Worm (Caenorhabditis elegans) whole organism, L4 larva: ENCODE data around the gene srh-218.

Experiments
- D1046.2 ChIP-seq: fragments of 200-800 bp; sonication (Bioruptor generic); IDR thresholded peaks from 2 replicates; pipeline ENCODE4 v1.3.6; 2022; ENCODE audit warnings: missing genetic modification characterization, missing compliant biosample characterization
- F10B5.3 ChIP-seq: sonication (generic microtip); optimal IDR thresholded peaks from 2 replicates; lab custom pipeline; 2016; ENCODE audit warnings: mild to moderate bottlenecking, missing genetic modification characterization, missing compliant biosample characterization
- F26F4.8 ChIP-seq: fragments of 200-800 bp; sonication (Bioruptor generic); conservative IDR thresholded peaks from 2 replicates; pipeline ENCODE4 v1.3.6; 2022; ENCODE audit warnings: missing genetic modification characterization, missing compliant biosample characterization
- F44E2.7 ChIP-seq: fragments of 200-800 bp; sonication (Bioruptor generic); IDR thresholded peaks from 2 replicates; pipeline ENCODE4 v2.1.2; 2022; ENCODE audit warnings: missing genetic modification characterization, missing compliant biosample characterization
- F49E8.2 ChIP-seq: sonication (generic microtip); optimal IDR thresholded peaks from 2 replicates; lab custom pipeline; 2016; ENCODE audit warnings: missing compliant biosample characterization, mild to moderate bottlenecking, missing genetic modification characterization, borderline replicate concordance
- Y48G9A.11 ChIP-seq: fragments of 200-800 bp; sonication (Bioruptor generic); IDR thresholded peaks from 2 replicates; pipeline ENCODE4 v1.3.6; 2022; ENCODE audit warnings: missing genetic modification reagents, missing genetic modification characterization, missing compliant biosample characterization
- Y5F2A.4 ChIP-seq: fragments of 200-800 bp; sonication (Bioruptor generic); optimal IDR thresholded peaks from 2 replicates; lab custom pipeline; 2018; ENCODE audit warnings: mild to moderate bottlenecking, missing genetic modification characterization, missing compliant biosample characterization
- ZK337.2 ChIP-seq: fragments of 200-800 bp; sonication (Bioruptor generic); IDR thresholded peaks from 2 replicates; pipeline ENCODE4 v1.3.6; 2022; ENCODE audit warnings: missing genetic modification reagents, missing genetic modification characterization, missing compliant biosample characterization
- aha-1 ChIP-seq: fragments of 150-350 bp; peaks from one replicate; lab custom pipeline; 2014; ENCODE audit warnings: missing biosample characterization, missing genetic modification characterization
- ceh-20 ChIP-seq: fragments of 200-800 bp; sonication (Bioruptor generic); IDR thresholded peaks from 2 replicates; pipeline ENCODE4 v1.3.6; 2022; ENCODE audit warnings: missing genetic modification reagents, missing genetic modification characterization, missing compliant biosample characterization
- daf-16 ChIP-seq, 3 experiments: sonication (generic microtip); optimal IDR thresholded peaks; 2 replicates each; lab custom pipeline; 2016 to 2017; ENCODE audit warnings: missing genetic modification characterization in 3 of 3, missing genetic modification reagents in 3 of 3, mild to moderate bottlenecking in 2 of 3, missing compliant biosample characterization in 2 of 3, missing biosample characterization in 1 of 3, moderate library complexity in 1 of 3
- dmd-6 ChIP-seq: fragments of 200-800 bp; sonication (Bioruptor generic); IDR thresholded peaks from 2 replicates; pipeline ENCODE4 v1.3.6; 2022; ENCODE audit warnings: missing genetic modification reagents, missing genetic modification characterization, missing compliant biosample characterization
- dmd-8 ChIP-seq: fragments of 200-800 bp; sonication (Bioruptor generic); IDR thresholded peaks from 2 replicates; pipeline ENCODE4 v1.3.6; 2022; ENCODE audit warnings: missing genetic modification characterization, missing compliant biosample characterization
- egl-43 ChIP-seq: fragments of 200-800 bp; sonication (Bioruptor generic); IDR thresholded peaks from 2 replicates; pipeline ENCODE4 v1.3.6; 2022; ENCODE audit warnings: missing genetic modification reagents, missing genetic modification characterization, missing compliant biosample characterization
- mdl-1 ChIP-seq, 2 experiments: fragments of 150-350 bp in 1 of 2; sonication (generic microtip) in 1 of 2; optimal IDR thresholded peaks; 2 replicates each; lab custom pipeline; 2014 to 2017; ENCODE audit warnings: missing biosample characterization in 2 of 2, missing genetic modification characterization in 2 of 2
- mes-2 ChIP-seq: sonication (generic microtip); optimal IDR thresholded peaks from 2 replicates; lab custom pipeline; 2016; ENCODE audit warnings: missing genotype, mild to moderate bottlenecking, missing genetic modification characterization, missing compliant biosample characterization; ENCODE audit not compliant: poor library complexity, severe bottlenecking
- nhr-10 ChIP-seq: fragments of 150-350 bp; optimal IDR thresholded peaks from 2 replicates; lab custom pipeline; 2014; ENCODE audit warnings: missing biosample characterization, missing genetic modification characterization
- nhr-76 ChIP-seq: fragments of 150-350 bp; optimal IDR thresholded peaks from 2 replicates; lab custom pipeline; 2014; ENCODE audit warnings: missing biosample characterization, missing genetic modification characterization
- php-3 ChIP-seq: fragments of 200-800 bp; sonication (Bioruptor generic); IDR thresholded peaks from 2 replicates; pipeline ENCODE4 v1.3.6; 2022; ENCODE audit warnings: missing genetic modification reagents, missing genetic modification characterization, missing compliant biosample characterization
- pqm-1 ChIP-seq: sonication (generic microtip); optimal IDR thresholded peaks from 2 replicates; lab custom pipeline; 2017; ENCODE audit warnings: missing biosample characterization, missing genetic modification characterization
- saeg-2 ChIP-seq: fragments of 200-800 bp; sonication (Bioruptor generic); IDR thresholded peaks from 2 replicates; pipeline ENCODE4 v1.3.6; 2022; ENCODE audit warnings: missing genetic modification reagents, missing genetic modification characterization, missing compliant biosample characterization
- set-16 ChIP-seq: fragments of 200-800 bp; sonication (Bioruptor generic); IDR thresholded peaks from 2 replicates; pipeline ENCODE4 v1.3.6; 2022; ENCODE audit warnings: missing genetic modification reagents, missing genetic modification characterization, missing compliant biosample characterization
- spr-3 ChIP-seq: fragments of 200-800 bp; sonication (Bioruptor generic); optimal IDR thresholded peaks from 2 replicates; lab custom pipeline; 2018; ENCODE audit warnings: mild to moderate bottlenecking, missing genetic modification characterization, missing compliant biosample characterization
- unc-39 ChIP-seq: sonication (generic microtip); optimal IDR thresholded peaks from 2 replicates; lab custom pipeline; 2017; ENCODE audit warnings: missing biosample characterization, missing genetic modification characterization
- unc-62 ChIP-seq, 3 experiments: fragments of 150-350 bp in 1 of 3; sonication (generic microtip); optimal IDR thresholded peaks in 2 of 3; peaks in 1 of 3; 1 replicate in 1 of 3; 2 replicates in 2 of 3; lab custom pipeline; 2014 to 2017; ENCODE audit warnings: missing biosample characterization in 3 of 3, missing genetic modification characterization in 3 of 3, missing genetic modification reagents in 3 of 3, missing genotype in 1 of 3

The srh-218 gene

ce11 chrV:15533096-15533495 lies 39.3 kb downstream of the srh-218 start, which contains the start of gene F21A3.11 (continued):
- TF ChIP-seq F10B5.3 (tag; lab: Kevin White, UChicago) (no peak), php-3 (GFP tag; lab: Robert Waterston, UW) (no peak), dmd-6 (GFP tag; lab: Robert Waterston, UW) (peak; percentile 38; the same call in 1 of the 2 replicates)
- TF ChIP-seq, all 104 proteins: peak for 5

- peak in 1 of 2 experiments; percentile 26 for TF ChIP-seq unc-62 (GFP tag; optimal IDR thresholded peaks at IDR 0.05 in 1 of 2; lab: Kevin White, UChicago)
- no peak for TF ChIP-seq unc-62 (tag; optimal IDR thresholded peaks at IDR 0.05; lab: Kevin White, UChicago)
- TF ChIP-seq unc-39 (tag; lab: Kevin White, UChicago), result no peak
- TF ChIP-seq, all 104 proteins: peak for 1
Observed at ce11 chrV:15533864-15534263, 40.1 kb downstream of the srh-218 start, which contains the start of gene F21A3.2. Gene F21A3.2 (minus strand): TSS chrV:15533964.

ce11 chrV:15536320-15536719 lies 42.5 kb downstream of the srh-218 start, which contains the start of gene F21A3.4:
Gene F21A3.4 (plus strand): TSS chrV:15536620.
- TF ChIP-seq mdl-1 (tag; optimal IDR thresholded peaks at IDR 0.05; lab: Kevin White, UChicago), result no peak
- TF ChIP-seq nhr-76 (tag; lab: Kevin White, UChicago), result no peak
- no peak for TF ChIP-seq F10B5.3 (tag; lab: Kevin White, UChicago)
- no peak for TF ChIP-seq F44E2.7 (GFP tag; lab: Robert Waterston, UW)
- TF ChIP-seq spr-3 (GFP tag; lab: Kevin White, UChicago), result no peak
- TF ChIP-seq F26F4.8 (GFP tag; lab: Robert Waterston, UW), result no peak
- no peak for TF ChIP-seq saeg-2 (GFP tag; lab: Robert Waterston, UW)
- no peak for TF ChIP-seq mes-2 (tag; lab: Kevin White, UChicago)
- no peak for TF ChIP-seq pqm-1 (tag; lab: Kevin White, UChicago)

- no peak for TF ChIP-seq ZK337.2 (GFP tag; lab: Robert Waterston, UW)
- peak; percentile 50 for TF ChIP-seq F49E8.2 (tag; lab: Kevin White, UChicago)
Observed at ce11 chrV:15537923-15538322, 44.1 kb downstream of the srh-218 start, which contains the start of gene prde-1. Gene prde-1 (plus strand): TSS chrV:15538244.

ce11 chrV:15543252-15543651 lies 49.5 kb downstream of the srh-218 start:
- TF ChIP-seq aha-1 (tag; lab: Kevin White, UChicago) (no peak), dmd-8 (GFP tag; lab: Robert Waterston, UW) (0 out of 2 replicates have a peak, but pooled peaks have one; percentile 31), set-16 (GFP tag; lab: Robert Waterston, UW) (peak; percentile 59), egl-43 (GFP tag; lab: Robert Waterston, UW) (0 out of 2 replicates have a peak, but pooled peaks have one; percentile 18)

- TF ChIP-seq ceh-20 (GFP tag; lab: Robert Waterston, UW) (no peak), F49E8.2 (tag; lab: Kevin White, UChicago) (no peak), spr-3 (GFP tag; lab: Kevin White, UChicago) (no peak), Y5F2A.4 (no peak), aha-1 (tag; lab: Kevin White, UChicago) (no peak), D1046.2 (no peak), nhr-10 (tag; lab: Kevin White, UChicago) (no peak), Y48G9A.11 (GFP tag; lab: Robert Waterston, UW) (no peak), dmd-6 (GFP tag; lab: Robert Waterston, UW) (no peak), daf-16 (GFP tag; optimal IDR thresholded peaks at IDR 0.05; lab: Kevin White, UChicago) (no peak), daf-16 (tag; optimal IDR thresholded peaks at IDR 0.05; lab: Kevin White, UChicago) (no peak)
Observed at ce11 chrV:15544898-15545297, 51.1 kb downstream of the srh-218 start, which contains the start of gene glb-14. Gene glb-14 (minus strand): TSS chrV:15544994.
